Worm (Caenorhabditis elegans) whole organism, L4/young adult: ENCODE results near the gene F53C3.3.

ENCODE experiments used
- W03F9.2 ChIP-seq: fragments of 150-350 bp; optimal IDR thresholded peaks from 2 replicates; lab custom pipeline; 2014; ENCODE audit warnings: missing biosample characterization, missing genetic modification characterization
- dao-5 ChIP-seq: sonication (generic microtip); optimal IDR thresholded peaks from 2 replicates; lab custom pipeline; 2016; ENCODE audit warnings: missing genotype, missing genetic modification characterization, moderate library complexity, missing compliant biosample characterization
- him-1 ChIP-seq: sonication (generic microtip); optimal IDR thresholded peaks from 2 replicates; lab custom pipeline; 2016; ENCODE audit warnings: missing genotype, missing genetic modification reagents, missing genetic modification characterization, missing compliant biosample characterization

DNA sequence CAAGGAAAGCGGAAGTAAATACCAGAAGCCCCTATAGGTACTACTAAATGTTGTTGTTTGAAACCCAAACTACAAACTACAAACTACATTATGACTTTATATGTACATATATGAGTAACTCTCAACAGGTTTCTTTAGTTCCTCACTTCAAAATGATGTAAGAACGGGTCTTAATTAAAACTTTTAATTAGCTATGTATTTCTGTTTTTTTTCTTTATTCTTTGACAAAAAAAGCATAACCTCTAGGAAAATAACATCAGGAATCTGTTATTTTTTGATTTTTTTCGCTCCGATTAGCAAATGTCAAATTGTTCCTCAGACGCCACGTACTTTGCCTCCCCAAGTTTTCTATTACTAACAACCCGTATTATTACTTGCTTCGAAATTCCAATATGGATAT lies 24.3 kb upstream of the F53C3.3 start, which contains the start of gene srh-250:
- no peak for TF ChIP-seq him-1 (tag; lab: Kevin White, UChicago)
- TF ChIP-seq dao-5 (tag; lab: Kevin White, UChicago) = no peak
- TF ChIP-seq W03F9.2 = no peak
